Worm (Caenorhabditis elegans): Measurements from ENCODE around the gene clec-124.

Gene clec-124

DNA sequence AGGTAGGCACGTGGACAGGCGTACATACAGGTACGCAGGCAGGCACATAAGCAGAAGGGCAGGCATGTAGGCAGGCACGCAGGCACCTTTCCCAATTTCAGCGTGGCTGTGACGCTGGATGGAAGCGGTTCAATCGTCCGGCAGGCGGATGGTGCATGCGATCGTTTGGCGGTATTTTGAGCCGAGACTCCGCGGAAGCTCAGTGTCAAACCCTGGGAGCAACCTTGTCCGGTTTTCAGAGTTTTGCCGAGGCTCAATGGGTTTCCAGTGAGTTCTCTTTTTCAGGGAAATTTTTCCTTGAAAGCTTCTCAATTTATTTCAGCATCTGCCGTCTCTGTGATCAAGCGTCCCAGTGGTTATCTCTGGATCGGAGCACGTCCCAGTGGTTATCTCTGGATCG is 689 bp downstream of the clec-124 start:
- no peak for TF ChIP-seq F13H6.1 (tag; optimal IDR thresholded peaks at IDR 0.05)
- TF ChIP-seq che-1 (tag; optimal IDR thresholded peaks at IDR 0.05): no peak
- TF ChIP-seq sox-4 (tag; optimal IDR thresholded peaks at IDR 0.05): no peak

ce11 chrII:3251782-3252181 is 2.3 kb downstream of the clec-124 start:
- no peak for TF ChIP-seq sdc-2 (tag; optimal IDR thresholded peaks at IDR 0.05)
- no peak for TF ChIP-seq hlh-30 (tag; optimal IDR thresholded peaks at IDR 0.05; ENCODE audit: insufficient read depth)
- TF ChIP-seq fkh-10 (GFP tag; optimal IDR thresholded peaks at IDR 0.05): no peak
- no peak for TF ChIP-seq sox-4 (tag; optimal IDR thresholded peaks at IDR 0.05)
- no peak for TF ChIP-seq mec-3 (tag; optimal IDR thresholded peaks at IDR 0.05; ENCODE audit: borderline replicate concordance)
- TF ChIP-seq dmd-4 (tag; optimal IDR thresholded peaks at IDR 0.05; ENCODE audit: borderline replicate concordance): no peak
- no peak for TF ChIP-seq lim-6 (tag; optimal IDR thresholded peaks at IDR 0.05)
- no peak for TF ChIP-seq C08G9.2 (tag; optimal IDR thresholded peaks at IDR 0.05)
- no peak for TF ChIP-seq C38D4.7 (GFP tag; optimal IDR thresholded peaks at IDR 0.05)
- no peak for TF ChIP-seq ama-1 (optimal IDR thresholded peaks at IDR 0.05)
- no peak for TF ChIP-seq pax-1 (tag; optimal IDR thresholded peaks at IDR 0.05)
- TF ChIP-seq elt-2 (tag; optimal IDR thresholded peaks at IDR 0.05): no peak
- no peak for TF ChIP-seq ceh-18 (tag; optimal IDR thresholded peaks at IDR 0.05)

DNA sequence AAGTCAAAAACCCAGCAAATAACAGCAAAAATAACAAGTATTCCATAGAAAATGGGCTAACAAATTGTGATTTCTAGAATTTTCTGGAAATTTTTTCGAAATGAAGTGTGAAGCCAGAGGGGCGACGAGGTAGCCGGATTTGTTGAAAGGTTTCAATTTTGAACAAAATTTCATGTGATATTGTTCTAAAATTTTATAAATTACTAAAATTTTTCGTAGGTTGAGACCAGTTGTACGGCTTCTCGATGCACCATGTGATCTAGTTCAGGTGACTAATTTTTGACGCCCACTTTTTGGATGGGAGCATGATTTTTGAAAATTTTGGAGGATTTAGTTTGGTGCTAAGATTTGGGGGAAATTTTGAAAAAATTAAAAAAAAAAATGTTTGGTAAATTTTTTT is 9.7 kb downstream of the clec-124 start, which contains the start of gene gcy-19:
Gene gcy-19 (minus strand): TSS at position 101 of the 400 bp plus-strand sequence.
- no peak for TF ChIP-seq ceh-34 (tag; optimal IDR thresholded peaks at IDR 0.05)
- TF ChIP-seq tbx-7 (tag; optimal IDR thresholded peaks at IDR 0.05): no peak
- no peak for TF ChIP-seq lin-11 (tag; optimal IDR thresholded peaks at IDR 0.05)
- TF ChIP-seq K09A11.1 (tag; optimal IDR thresholded peaks at IDR 0.05; ENCODE audit: insufficient read depth): no peak
- TF ChIP-seq ceh-18 (tag; optimal IDR thresholded peaks at IDR 0.05): no peak
- TF ChIP-seq elt-4 (tag; optimal IDR thresholded peaks at IDR 0.05): no peak
- TF ChIP-seq dmd-4 (tag; optimal IDR thresholded peaks at IDR 0.05; ENCODE audit: borderline replicate concordance): no peak

ce11 chrII:3262504-3262903 is 13.0 kb downstream of the clec-124 start, which contains the start of gene F02E11.2:
Gene F02E11.2 (plus strand): TSS chrII:3262804.
- no peak for TF ChIP-seq nhr-232 (tag; optimal IDR thresholded peaks at IDR 0.05)
- TF ChIP-seq lin-11 (tag; optimal IDR thresholded peaks at IDR 0.05): no peak
- no peak for TF ChIP-seq pax-1 (tag; optimal IDR thresholded peaks at IDR 0.05)
- TF ChIP-seq ceh-30 (tag; optimal IDR thresholded peaks at IDR 0.05): no peak
- TF ChIP-seq syd-9 (tag; optimal IDR thresholded peaks at IDR 0.05): no peak

- TF ChIP-seq K02D7.2 (tag; optimal IDR thresholded peaks at IDR 0.05) (no peak), ahr-1 (tag; optimal IDR thresholded peaks at IDR 0.05) (no peak), ceh-30 (tag; optimal IDR thresholded peaks at IDR 0.05) (no peak), syd-9 (tag; optimal IDR thresholded peaks at IDR 0.05) (no peak), nfya-1 (tag; optimal IDR thresholded peaks at IDR 0.05) (no peak), fkh-6 (tag; optimal IDR thresholded peaks at IDR 0.05) (no peak), ceh-22 (tag; optimal IDR thresholded peaks at IDR 0.05) (no peak), zip-5 (tag; optimal IDR thresholded peaks at IDR 0.05) (no peak), hlh-8 (tag; optimal IDR thresholded peaks at IDR 0.05) (no peak), elt-4 (tag; optimal IDR thresholded peaks at IDR 0.05) (no peak), ref-2 (tag; optimal IDR thresholded peaks at IDR 0.05) (no peak), npax-4 (tag; optimal IDR thresholded peaks at IDR 0.05) (no peak), ceh-6 (GFP tag; optimal IDR thresholded peaks at IDR 0.05) (no peak), C38D4.7 (GFP tag; optimal IDR thresholded peaks at IDR 0.05) (no peak), sox-2 (GFP tag; IDR thresholded peaks at IDR 0.05) (no peak)
Measured at ce11 chrII:3264704-3265103, 15.2 kb downstream of the clec-124 start.
